Worm (Caenorhabditis elegans) whole organism, L4 larva: ENCODE measurements around the gene Y69E1A.4.
"Not testable (repeated sequence)": the region's sequence is repeated elsewhere in the genome, so short reads cannot be mapped to it uniquely, and the experiment has no call there.

Source experiments
- F10B5.3 ChIP-seq: sonication (generic microtip); optimal IDR thresholded peaks from 2 replicates; lab custom pipeline; 2016; ENCODE audit warnings: mild to moderate bottlenecking, missing genetic modification characterization, missing compliant biosample characterization
- F49E8.2 ChIP-seq: sonication (generic microtip); optimal IDR thresholded peaks from 2 replicates; lab custom pipeline; 2016; ENCODE audit warnings: missing compliant biosample characterization, mild to moderate bottlenecking, missing genetic modification characterization, borderline replicate concordance
- R02D3.7 ChIP-seq: fragments of 150-350 bp; sonication (generic microtip); optimal IDR thresholded peaks from 3 replicates; lab custom pipeline; 2014; ENCODE audit warnings: missing biosample characterization, missing genetic modification characterization
- Y105C5A.15 ChIP-seq: fragments of 200-800 bp; sonication (Bioruptor generic); IDR thresholded peaks from 2 replicates; pipeline ENCODE4 v1.3.6; 2022; ENCODE audit warnings: missing genetic modification characterization, missing compliant biosample characterization
- Y48G9A.11 ChIP-seq: fragments of 200-800 bp; sonication (Bioruptor generic); IDR thresholded peaks from 2 replicates; pipeline ENCODE4 v1.3.6; 2022; ENCODE audit warnings: missing genetic modification reagents, missing genetic modification characterization, missing compliant biosample characterization
- aly-2 ChIP-seq: sonication (generic microtip); optimal IDR thresholded peaks from 2 replicates; lab custom pipeline; 2018; ENCODE audit warnings: missing biosample characterization, missing genetic modification characterization
- ces-1 ChIP-seq: fragments of 150-350 bp; sonication (generic microtip); optimal IDR thresholded peaks from 4 replicates; lab custom pipeline; 2014; ENCODE audit warnings: missing biosample characterization, missing genetic modification reagents, missing genetic modification characterization
- daf-16 ChIP-seq, 3 experiments: sonication (generic microtip); optimal IDR thresholded peaks; 2 replicates each; lab custom pipeline; 2016 to 2017; ENCODE audit warnings: missing genetic modification characterization in 3 of 3, missing genetic modification reagents in 3 of 3, mild to moderate bottlenecking in 2 of 3, missing compliant biosample characterization in 2 of 3, missing biosample characterization in 1 of 3, moderate library complexity in 1 of 3
- dmd-6 ChIP-seq: fragments of 200-800 bp; sonication (Bioruptor generic); IDR thresholded peaks from 2 replicates; pipeline ENCODE4 v1.3.6; 2022; ENCODE audit warnings: missing genetic modification reagents, missing genetic modification characterization, missing compliant biosample characterization
- dpl-1 ChIP-seq: fragments of 150-350 bp; optimal IDR thresholded peaks from 2 replicates; lab custom pipeline; 2014; ENCODE audit warnings: missing biosample characterization, missing genetic modification reagents, missing genetic modification characterization
- egl-27 ChIP-seq: sonication (generic microtip); optimal IDR thresholded peaks from 3 replicates; lab custom pipeline; 2017; ENCODE audit warnings: missing biosample characterization, missing genetic modification reagents, missing genetic modification characterization
- lin-1 ChIP-seq: fragments of 200-800 bp; sonication (Bioruptor generic); IDR thresholded peaks from 2 replicates; pipeline ENCODE4 v1.3.6; 2022; ENCODE audit warnings: missing genetic modification reagents, missing genetic modification characterization, missing compliant biosample characterization
- lir-3 ChIP-seq: sonication (generic microtip); optimal IDR thresholded peaks from 2 replicates; lab custom pipeline; 2016; ENCODE audit warnings: mild to moderate bottlenecking, missing genetic modification characterization, missing compliant biosample characterization
- madf-5 ChIP-seq, 2 experiments: fragments of 200-800 bp; sonication (Bioruptor generic); IDR thresholded peaks; 2 replicates each; pipeline ENCODE4 v1.3.6; 2022; ENCODE audit warnings: missing compliant biosample characterization in 2 of 2, missing genetic modification characterization in 2 of 2
- mdt-29 ChIP-seq: fragments of 200-800 bp; sonication (Bioruptor generic); IDR thresholded peaks from 2 replicates; pipeline ENCODE4 v1.3.6; 2022; ENCODE audit warnings: missing genetic modification reagents, missing genetic modification characterization, missing compliant biosample characterization
- mep-1 ChIP-seq: fragments of 150-350 bp; sonication (generic microtip); optimal IDR thresholded peaks from 3 replicates; lab custom pipeline; 2014; ENCODE audit warnings: missing biosample characterization, missing genetic modification characterization
- mes-2 ChIP-seq: sonication (generic microtip); optimal IDR thresholded peaks from 2 replicates; lab custom pipeline; 2016; ENCODE audit warnings: missing genotype, mild to moderate bottlenecking, missing genetic modification characterization, missing compliant biosample characterization; ENCODE audit not compliant: poor library complexity, severe bottlenecking
- nhr-102 ChIP-seq: sonication (generic microtip); optimal IDR thresholded peaks from 2 replicates; lab custom pipeline; 2016; ENCODE audit warnings: mild to moderate bottlenecking, missing genetic modification characterization, moderate library complexity, missing compliant biosample characterization
- nhr-25 ChIP-seq: sonication (generic microtip); optimal IDR thresholded peaks from 2 replicates; lab custom pipeline; 2017; ENCODE audit warnings: missing genetic modification characterization, mild to moderate bottlenecking, missing compliant biosample characterization, antibody characterized with exemption, moderate library complexity, borderline replicate concordance; ENCODE audit not compliant: insufficient read depth
- nhr-48 ChIP-seq: sonication (generic microtip); optimal IDR thresholded peaks from 2 replicates; lab custom pipeline; 2016; ENCODE audit warnings: mild to moderate bottlenecking, missing genetic modification characterization, missing compliant biosample characterization
- snpc-1.2 ChIP-seq: fragments of 200-800 bp; sonication (Bioruptor generic); IDR thresholded peaks from 2 replicates; pipeline ENCODE4 v1.3.6; 2022; ENCODE audit warnings: missing genetic modification reagents, missing genetic modification characterization, missing compliant biosample characterization
- tag-97 ChIP-seq: fragments of 200-800 bp; sonication (Bioruptor generic); IDR thresholded peaks from 2 replicates; pipeline ENCODE4 v1.3.6; 2022; ENCODE audit warnings: missing genetic modification characterization, missing compliant biosample characterization
- unc-39 ChIP-seq: sonication (generic microtip); optimal IDR thresholded peaks from 2 replicates; lab custom pipeline; 2017; ENCODE audit warnings: missing biosample characterization, missing genetic modification characterization
- unc-62 ChIP-seq, 3 experiments: fragments of 150-350 bp in 1 of 3; sonication (generic microtip); optimal IDR thresholded peaks in 2 of 3; peaks in 1 of 3; 1 replicate in 1 of 3; 2 replicates in 2 of 3; lab custom pipeline; 2014 to 2017; ENCODE audit warnings: missing biosample characterization in 3 of 3, missing genetic modification characterization in 3 of 3, missing genetic modification reagents in 3 of 3, missing genotype in 1 of 3
- zag-1 ChIP-seq: fragments of 150-350 bp; optimal IDR thresholded peaks from 2 replicates; lab custom pipeline; 2014; ENCODE audit warnings: missing biosample characterization, missing genetic modification characterization
- zfp-2 ChIP-seq: sonication (generic microtip); optimal IDR thresholded peaks from 2 replicates; lab custom pipeline; 2016; ENCODE audit warnings: mild to moderate bottlenecking, missing genetic modification characterization, missing compliant biosample characterization
- zfp-3 ChIP-seq: fragments of 200-800 bp; sonication (Bioruptor generic); conservative IDR thresholded peaks from 2 replicates; pipeline ENCODE4 v1.3.6; 2022; ENCODE audit warnings: missing genetic modification reagents, missing genetic modification characterization, missing compliant biosample characterization
- zip-2 ChIP-seq: fragments of 150-350 bp; optimal IDR thresholded peaks from 2 replicates; lab custom pipeline; 2014; ENCODE audit warnings: missing biosample characterization, missing genetic modification characterization

Y69E1A.4 gene

ce11 chrIV:10987342-10987945 is 32.4 kb downstream of the Y69E1A.4 start, which contains the start of gene Y43E12A.3:
Gene Y43E12A.3, plus strand, starts transcription at chrIV:10987895.
- not testable (repeated sequence) for TF ChIP-seq F49E8.2 (tag; lab: Kevin White, UChicago); unc-62 (GFP tag; optimal IDR thresholded peaks at IDR 0.05 in 1 of 2; lab: Kevin White, UChicago); unc-62 (tag; optimal IDR thresholded peaks at IDR 0.05; lab: Kevin White, UChicago); F10B5.3 (tag; lab: Kevin White, UChicago)

- TF ChIP-seq lir-3 (tag; lab: Kevin White, UChicago): no peak
- no peak for TF ChIP-seq zip-2 (tag; lab: Kevin White, UChicago)
- no peak for TF ChIP-seq mdt-29 (GFP tag; lab: Robert Waterston, UW)
- no peak for TF ChIP-seq snpc-1.2 (GFP tag; lab: Robert Waterston, UW)
- TF ChIP-seq zag-1 (tag; lab: Kevin White, UChicago): no peak
- no peak for TF ChIP-seq dpl-1 (GFP tag; lab: Kevin White, UChicago)
- TF ChIP-seq madf-5 (GFP tag; IDR thresholded peaks at IDR 0.05; lab: Robert Waterston, UW): no peak
- no peak for TF ChIP-seq ces-1 (GFP tag; lab: Kevin White, UChicago)
- no peak for TF ChIP-seq egl-27
- no peak for TF ChIP-seq lin-1 (GFP tag; lab: Robert Waterston, UW)
- no peak for TF ChIP-seq tag-97 (GFP tag; lab: Robert Waterston, UW)
- no peak for TF ChIP-seq nhr-25 (tag; lab: Kevin White, UChicago)
- TF ChIP-seq unc-39 (tag; lab: Kevin White, UChicago): no peak
- TF ChIP-seq nhr-48 (tag; lab: Kevin White, UChicago): no peak
- TF ChIP-seq Y105C5A.15 (GFP tag; lab: Robert Waterston, UW): no peak
- TF ChIP-seq daf-16 (GFP tag; optimal IDR thresholded peaks at IDR 0.05; lab: Kevin White, UChicago): no peak
- no peak for TF ChIP-seq daf-16 (tag; optimal IDR thresholded peaks at IDR 0.05; lab: Kevin White, UChicago)
Measured at ce11 chrIV:10990699-10991098, 35.6 kb downstream of the Y69E1A.4 start, which contains the start of gene F13H10.5. Gene F13H10.5, plus strand, starts transcription at chrIV:10990999.

- TF ChIP-seq Y48G9A.11 (GFP tag; lab: Robert Waterston, UW) (no peak), zfp-2 (tag; lab: Kevin White, UChicago) (no peak), mep-1 (no peak), mes-2 (no peak), nhr-102 (tag; lab: Kevin White, UChicago) (no peak), R02D3.7 (tag; lab: Kevin White, UChicago) (no peak)
- TF ChIP-seq, all 104 proteins: peak for 0
Measured at ce11 chrIV:11001614-11002013, 46.6 kb downstream of the Y69E1A.4 start, which contains the start of gene F13H10.9. Gene F13H10.9, plus strand, starts transcription at chrIV:11001914.

- TF ChIP-seq mep-1 (no peak), zfp-3 (GFP tag; lab: Robert Waterston, UW) (no peak), aly-2 (tag; lab: Kevin White, UChicago) (no peak), dmd-6 (no peak)
Measured at ce11 chrIV:11004273-11004672, 49.2 kb downstream of the Y69E1A.4 start, which contains the start of gene F13H10.1. Gene F13H10.1, plus strand, starts transcription at chrIV:11004573.
